Fruit fly (Drosophila melanogaster) whole organism, embryonic: ENCODE results near the gene Atat.

Experiments
- CG10321 ChIP-seq: fragments of 200-800 bp; sonication (Bioruptor generic); IDR thresholded peaks from 2 replicates; pipeline ENCODE4 v1.3.6; 2022; ENCODE audit warnings: missing biosample characterization, missing genetic modification characterization
- CG10462 ChIP-seq: fragments of 200-800 bp; sonication (Bioruptor generic); optimal IDR thresholded peaks from 2 replicates; lab custom pipeline; 2016; ENCODE audit warnings: missing biosample characterization, missing genetic modification characterization
- CG10565 ChIP-seq: fragments of 200-800 bp; sonication (Bioruptor generic); optimal IDR thresholded peaks from 3 replicates; lab custom pipeline; 2016; ENCODE audit warnings: missing biosample characterization, mild to moderate bottlenecking, missing genetic modification characterization
- CG10959 ChIP-seq: fragments of 200-800 bp; sonication (Bioruptor generic); IDR thresholded peaks from 2 replicates; pipeline ENCODE4 v1.3.6; 2022; ENCODE audit warnings: missing biosample characterization, missing genetic modification characterization
- CG10979 ChIP-seq: fragments of 200-800 bp; sonication (Bioruptor generic); optimal IDR thresholded peaks from 2 replicates; lab custom pipeline; 2018; ENCODE audit warnings: missing biosample characterization, mild to moderate bottlenecking, missing genetic modification characterization, moderate library complexity
- CG11247 ChIP-seq: fragments of 200-800 bp; sonication (Bioruptor generic); IDR thresholded peaks from 2 replicates; pipeline ENCODE4 v1.3.6; 2022; ENCODE audit warnings: missing biosample characterization, missing genetic modification characterization
- CG12155 ChIP-seq: fragments of 200-800 bp; sonication (Bioruptor generic); optimal IDR thresholded peaks from 3 replicates; lab custom pipeline; 2016; ENCODE audit warnings: missing biosample characterization, missing genetic modification characterization
- CG1233 ChIP-seq: fragments of 200-800 bp; sonication (Bioruptor generic); optimal IDR thresholded peaks from 4 replicates; lab custom pipeline; 2018; ENCODE audit warnings: missing biosample characterization, mild to moderate bottlenecking, missing genetic modification characterization
- CG1529 ChIP-seq: fragments of 200-800 bp; sonication (Bioruptor generic); optimal IDR thresholded peaks from 3 replicates; lab custom pipeline; 2018; ENCODE audit warnings: missing biosample characterization, missing genetic modification characterization
- CG1603 ChIP-seq: fragments of 200-800 bp; sonication (Bioruptor generic); optimal IDR thresholded peaks from 2 replicates; lab custom pipeline; 2019; ENCODE audit warnings: missing biosample characterization, mild to moderate bottlenecking, missing genetic modification characterization, moderate library complexity
- CG16815 ChIP-seq: fragments of 200-800 bp; sonication (Bioruptor generic); optimal IDR thresholded peaks from 3 replicates; lab custom pipeline; 2017; ENCODE audit warnings: missing biosample characterization, mild to moderate bottlenecking, missing genetic modification characterization
- CG17912 ChIP-seq: fragments of 200-800 bp; sonication (Bioruptor generic); optimal IDR thresholded peaks from 2 replicates; lab custom pipeline; 2018; ENCODE audit warnings: missing biosample characterization, mild to moderate bottlenecking, missing genetic modification characterization
- CG18764 ChIP-seq: fragments of 200-800 bp; sonication (Bioruptor generic); optimal IDR thresholded peaks from 3 replicates; lab custom pipeline; 2016; ENCODE audit warnings: missing biosample characterization, missing genetic modification characterization
- CG2875 ChIP-seq: fragments of 200-800 bp; sonication (Bioruptor generic); optimal IDR thresholded peaks from 2 replicates; lab custom pipeline; 2017; ENCODE audit warnings: missing biosample characterization, mild to moderate bottlenecking, missing genetic modification characterization, missing genetic modification reagents
- CG31441 ChIP-seq: fragments of 200-800 bp; sonication (Bioruptor generic); IDR thresholded peaks from 2 replicates; pipeline ENCODE4 v1.3.6; 2022; ENCODE audit warnings: missing biosample characterization, missing genetic modification characterization
- CG3838 ChIP-seq: fragments of 200-800 bp; sonication (Bioruptor generic); optimal IDR thresholded peaks from 3 replicates; lab custom pipeline; 2016; ENCODE audit warnings: missing biosample characterization, missing genetic modification characterization
- CG3995 ChIP-seq: fragments of 200-800 bp; sonication (Bioruptor generic); optimal IDR thresholded peaks from 3 replicates; lab custom pipeline; 2016; ENCODE audit warnings: missing biosample characterization, missing genetic modification characterization
- CG4282 ChIP-seq: fragments of 200-800 bp; sonication (Bioruptor generic); optimal IDR thresholded peaks from 2 replicates; lab custom pipeline; 2016; ENCODE audit warnings: missing biosample characterization, missing genetic modification characterization
- CG4360 ChIP-seq: fragments of 200-800 bp; sonication (Bioruptor generic); IDR thresholded peaks from 2 replicates; pipeline ENCODE4 v1.3.6; 2022; ENCODE audit warnings: missing biosample characterization, missing genetic modification characterization
- CG4730 ChIP-seq: fragments of 200-800 bp; sonication (Bioruptor generic); IDR thresholded peaks from 2 replicates; pipeline ENCODE4 v1.3.6; 2022; ENCODE audit warnings: missing biosample characterization, missing genetic modification characterization
- CG7372 ChIP-seq: fragments of 200-800 bp; sonication (Bioruptor generic); IDR thresholded peaks from 2 replicates; pipeline ENCODE4 v1.3.6; 2022; ENCODE audit warnings: missing biosample characterization, missing genetic modification characterization
- CG7928 ChIP-seq: fragments of 200-800 bp; sonication (Bioruptor generic); optimal IDR thresholded peaks from 2 replicates; lab custom pipeline; 2017; ENCODE audit warnings: missing biosample characterization, mild to moderate bottlenecking, missing genetic modification characterization
- CG7987 ChIP-seq: fragments of 200-800 bp; sonication (Bioruptor generic); optimal IDR thresholded peaks from 2 replicates; lab custom pipeline; 2018; ENCODE audit warnings: missing biosample characterization, mild to moderate bottlenecking, missing genetic modification characterization, moderate library complexity
- Dip2 ChIP-seq: fragments of 200-800 bp; sonication (Bioruptor generic); IDR thresholded peaks from 2 replicates; pipeline ENCODE4 v1.3.6; 2022; ENCODE audit warnings: missing biosample characterization, missing genetic modification characterization
- Dll ChIP-seq: fragments of 200-800 bp; sonication (Bioruptor generic); IDR thresholded peaks from 4 replicates; pipeline ENCODE4 v1.3.6; 2022; ENCODE audit warnings: missing biosample characterization, missing genetic modification characterization; ENCODE audit not compliant: partially characterized antibody
- MTF-1 ChIP-seq: fragments of 200-800 bp; sonication (Bioruptor generic); optimal IDR thresholded peaks from 2 replicates; lab custom pipeline; 2018; ENCODE audit warnings: missing biosample characterization, mild to moderate bottlenecking, missing genetic modification characterization, borderline replicate concordance
- Mrtf ChIP-seq: fragments of 200-800 bp; sonication (Bioruptor generic); IDR thresholded peaks from 3 replicates; pipeline ENCODE4 v1.3.6; 2022; ENCODE audit warnings: missing biosample characterization, missing genetic modification characterization
- NK7.1 ChIP-seq: fragments of 200-800 bp; sonication (Bioruptor generic); optimal IDR thresholded peaks from 3 replicates; lab custom pipeline; 2016; ENCODE audit warnings: missing biosample characterization, missing genetic modification characterization
- Ptx1 ChIP-seq: fragments of 200-800 bp; sonication (Bioruptor generic); IDR thresholded peaks from 2 replicates; pipeline ENCODE4 v1.3.6; 2022; ENCODE audit warnings: missing biosample characterization, missing genetic modification characterization
- Sry-β ChIP-seq: fragments of 200-800 bp; sonication (Bioruptor generic); optimal IDR thresholded peaks from 2 replicates; lab custom pipeline; 2018; ENCODE audit warnings: missing biosample characterization, mild to moderate bottlenecking, missing genetic modification characterization, moderate library complexity
- Sry-δ ChIP-seq: fragments of 200-800 bp; sonication (Bioruptor generic); optimal IDR thresholded peaks from 2 replicates; lab custom pipeline; 2016; ENCODE audit warnings: missing biosample characterization, missing genetic modification characterization
- Vsx1 ChIP-seq: fragments of 200-800 bp; sonication (Bioruptor generic); optimal IDR thresholded peaks from 2 replicates; lab custom pipeline; 2017; ENCODE audit warnings: missing biosample characterization, mild to moderate bottlenecking, missing genetic modification characterization, missing genetic modification reagents
- bbx ChIP-seq: fragments of 200-800 bp; sonication (Bioruptor generic); IDR thresholded peaks from 2 replicates; pipeline ENCODE4 v1.3.6; 2022; ENCODE audit warnings: missing biosample characterization, missing genetic modification characterization; ENCODE audit not compliant: partially characterized antibody
- crc ChIP-seq: fragments of 200-800 bp; sonication (Bioruptor generic); optimal IDR thresholded peaks from 2 replicates; lab custom pipeline; 2016; ENCODE audit warnings: missing biosample characterization, missing genetic modification characterization
- dati ChIP-seq: fragments of 200-800 bp; sonication (Bioruptor generic); IDR thresholded peaks from 2 replicates; pipeline ENCODE4 v1.3.6; 2022; ENCODE audit warnings: missing biosample characterization, missing genetic modification characterization
- ftz-f1 ChIP-seq: fragments of 200-800 bp; sonication (Bioruptor generic); optimal IDR thresholded peaks from 2 replicates; lab custom pipeline; 2016; ENCODE audit warnings: missing biosample characterization, missing genetic modification characterization
- grn ChIP-seq: fragments of 200-800 bp; sonication (Bioruptor generic); optimal IDR thresholded peaks from 3 replicates; lab custom pipeline; 2017; ENCODE audit warnings: missing biosample characterization, missing genetic modification characterization
- h ChIP-seq: fragments of >200 bp; optimal IDR thresholded peaks from 2 replicates; lab custom pipeline; 2017
- lilli ChIP-seq: fragments of 200-800 bp; sonication (Bioruptor generic); optimal IDR thresholded peaks from 3 replicates; lab custom pipeline; 2016; ENCODE audit warnings: missing biosample characterization, missing genetic modification characterization
- nau ChIP-seq: fragments of 200-800 bp; sonication (Bioruptor generic); optimal IDR thresholded peaks from 3 replicates; lab custom pipeline; 2017; ENCODE audit warnings: missing biosample characterization, mild to moderate bottlenecking, missing genetic modification characterization, missing genetic modification reagents
- nerfin-1 ChIP-seq: fragments of 200-800 bp; sonication (Bioruptor generic); optimal IDR thresholded peaks from 3 replicates; lab custom pipeline; 2019; ENCODE audit warnings: missing biosample characterization, mild to moderate bottlenecking, missing genetic modification characterization, moderate library complexity
- pita ChIP-seq: fragments of 200-800 bp; sonication (Bioruptor generic); optimal IDR thresholded peaks from 2 replicates; lab custom pipeline; 2017; ENCODE audit warnings: missing biosample characterization, mild to moderate bottlenecking, missing genetic modification characterization
- sd ChIP-seq: fragments of 200-800 bp; sonication (Bioruptor generic); optimal IDR thresholded peaks from 3 replicates; lab custom pipeline; 2018; ENCODE audit warnings: missing biosample characterization, mild to moderate bottlenecking, missing genetic modification characterization, moderate library complexity
- sim ChIP-seq: fragments of 200-800 bp; sonication (Bioruptor generic); IDR thresholded peaks from 2 replicates; pipeline ENCODE4 v1.3.6; 2022; ENCODE audit warnings: missing biosample characterization, missing genetic modification characterization
- slou ChIP-seq: fragments of 200-800 bp; sonication (Bioruptor generic); optimal IDR thresholded peaks from 3 replicates; lab custom pipeline; 2016; ENCODE audit warnings: missing biosample characterization, missing genetic modification characterization
- tin ChIP-seq: fragments of 200-800 bp; sonication (Bioruptor generic); optimal IDR thresholded peaks from 3 replicates; lab custom pipeline; 2016; ENCODE audit warnings: missing biosample characterization, missing genetic modification characterization
- toy ChIP-seq: fragments of 200-800 bp; sonication (Bioruptor generic); IDR thresholded peaks from 2 replicates; pipeline ENCODE4 v1.3.6; 2022; ENCODE audit warnings: missing biosample characterization, missing genetic modification characterization
- zen2 ChIP-seq: fragments of 200-800 bp; sonication (Bioruptor generic); IDR thresholded peaks from 3 replicates; pipeline ENCODE4 v1.3.6; 2022; ENCODE audit warnings: missing biosample characterization, missing genetic modification characterization; ENCODE audit not compliant: partially characterized antibody
- zf30C ChIP-seq: fragments of 200-800 bp; sonication (Bioruptor generic); optimal IDR thresholded peaks from 3 replicates; lab custom pipeline; 2018; ENCODE audit warnings: missing biosample characterization, mild to moderate bottlenecking, missing genetic modification characterization
- zfh1 ChIP-seq: fragments of 200-800 bp; sonication (Bioruptor generic); IDR thresholded peaks from 3 replicates; pipeline ENCODE4 v1.3.6; 2022; ENCODE audit warnings: missing biosample characterization, missing genetic modification characterization

Atat gene

DNA sequence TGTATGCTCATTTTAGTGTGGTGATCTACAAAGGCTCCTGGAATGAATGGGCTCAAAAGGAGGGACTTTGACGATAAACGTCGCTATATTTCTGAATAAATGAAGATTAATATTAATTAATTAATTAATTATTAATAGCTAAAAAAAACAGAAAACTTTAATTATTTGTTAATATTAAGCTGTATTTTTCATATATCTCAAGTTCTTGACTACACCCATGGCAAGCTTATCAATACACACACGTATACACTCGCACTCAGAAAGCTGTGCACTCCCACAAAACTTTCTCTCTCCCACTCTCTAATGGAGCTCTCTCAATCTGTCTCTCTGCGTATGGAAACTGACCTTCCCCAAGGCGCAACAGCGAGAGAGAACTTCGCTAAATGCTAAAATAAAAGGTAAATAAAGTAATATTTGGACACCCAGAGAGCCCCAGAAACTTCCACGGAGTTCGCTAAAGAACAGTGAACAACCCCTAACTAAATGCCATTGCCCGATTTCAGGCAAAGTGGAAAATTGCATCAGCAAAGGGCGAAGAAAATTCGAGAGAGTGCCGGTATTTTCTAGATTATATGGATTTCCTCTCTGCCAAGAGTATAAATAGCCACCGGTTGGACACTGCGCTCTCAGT, 53.1 kb downstream of the Atat start (continued):
- TF ChIP-seq CG4282 (GFP tag; lab: Kevin White, UChicago) = no peak
- peak; percentile 29 for TF ChIP-seq CG10462 (GFP tag; lab: Kevin White, UChicago)
- peak; percentile 43 for TF ChIP-seq tin (GFP tag; lab: Kevin White, UChicago)
- TF ChIP-seq CG1603 (tag; lab: Kevin White, UChicago) = no peak
- TF ChIP-seq bbx (GFP tag; lab: Robert Waterston, UW) = peak; percentile 64
- no peak for TF ChIP-seq CG16815 (GFP tag; lab: Kevin White, UChicago)
- peak; percentile 62; the same call in 2 of the 4 replicates for TF ChIP-seq Dll
- peak; percentile 58 for TF ChIP-seq CG11247 (GFP tag; lab: Robert Waterston, UW)
- TF ChIP-seq MTF-1 = peak; percentile 49
- TF ChIP-seq CG1529 (GFP tag; lab: Kevin White, UChicago) = peak; percentile 64
- TF ChIP-seq CG4360 = 0 out of 2 replicates have a peak, but pooled peaks have one; percentile 38
- TF ChIP-seq NK7.1 = no peak
- no peak for TF ChIP-seq Sry-β (GFP tag; lab: Kevin White, UChicago)
- no peak for TF ChIP-seq pita
- TF ChIP-seq CG10979 (tag; lab: Kevin White, UChicago) = peak; percentile 73
- peak; percentile 98 for TF ChIP-seq nerfin-1 (tag; lab: Kevin White, UChicago)
- TF ChIP-seq Mrtf (GFP tag; lab: Robert Waterston, UW) = peak; percentile 18; the same call in 1 of the 3 replicates
- no peak for TF ChIP-seq CG10959
- TF ChIP-seq CG7372 (GFP tag; lab: Robert Waterston, UW) = peak; percentile 28; the same call in 1 of the 2 replicates
- TF ChIP-seq CG2875 (GFP tag; lab: Kevin White, UChicago) = peak; percentile 64
- peak; percentile 42 for TF ChIP-seq CG1233 (GFP tag; lab: Kevin White, UChicago)
- TF ChIP-seq crc (GFP tag; lab: Kevin White, UChicago) = no peak
- TF ChIP-seq CG7987 (GFP tag; lab: Kevin White, UChicago) = peak; percentile 6
- peak; percentile 28; the same call in 1 of the 3 replicates for TF ChIP-seq zen2 (GFP tag; lab: Robert Waterston, UW)
- TF ChIP-seq nau (GFP tag; lab: Kevin White, UChicago) = peak; percentile 56
- peak; percentile 45; the same call in 1 of the 2 replicates for TF ChIP-seq CG4730 (GFP tag; lab: Robert Waterston, UW)
- no peak; the same call in 1 of the 2 replicates for TF ChIP-seq dati (GFP tag; lab: Robert Waterston, UW)
- peak; percentile 75 for TF ChIP-seq CG31441 (GFP tag; lab: Robert Waterston, UW)
- no peak for TF ChIP-seq grn (GFP tag; lab: Kevin White, UChicago)
- TF ChIP-seq sim = peak; percentile 30; the same call in 1 of the 2 replicates
- peak; percentile 33 for TF ChIP-seq CG7928 (GFP tag; lab: Kevin White, UChicago)
- TF ChIP-seq zf30C (GFP tag; lab: Kevin White, UChicago) = no peak
- peak; percentile 66 for TF ChIP-seq Vsx1 (GFP tag; lab: Kevin White, UChicago)
- TF ChIP-seq CG3995 (GFP tag; lab: Kevin White, UChicago) = no peak
- no peak for TF ChIP-seq CG10565 (GFP tag; lab: Kevin White, UChicago)
- no peak for TF ChIP-seq Sry-δ
- TF ChIP-seq lilli (GFP tag; lab: Kevin White, UChicago) = peak; percentile 26
- TF ChIP-seq ftz-f1 (GFP tag; lab: Kevin White, UChicago) = no peak
- no peak for TF ChIP-seq CG10321
- no peak for TF ChIP-seq slou (GFP tag; lab: Kevin White, UChicago)
- peak; percentile 77 for TF ChIP-seq zfh1 (GFP tag; lab: Robert Waterston, UW)
- TF ChIP-seq sd (tag; lab: Kevin White, UChicago) = peak; percentile 66
- TF ChIP-seq Ptx1 (GFP tag; lab: Robert Waterston, UW) = peak; percentile 71
- TF ChIP-seq toy (GFP tag; lab: Robert Waterston, UW) = 0 out of 2 replicates have a peak, but pooled peaks have one; percentile 29
- TF ChIP-seq CG12155 (GFP tag; lab: Kevin White, UChicago) = peak; percentile 49
- no peak for TF ChIP-seq h (lab: Kevin White, UChicago)
- TF ChIP-seq CG18764 (GFP tag; lab: Kevin White, UChicago) = peak; percentile 36
- no peak for TF ChIP-seq CG3838 (GFP tag; lab: Kevin White, UChicago)
- TF ChIP-seq Dip2 (GFP tag; lab: Robert Waterston, UW) = no peak
- no peak for TF ChIP-seq CG17912 (GFP tag; lab: Kevin White, UChicago)
